Worm (Caenorhabditis elegans) whole organism, young adult: ENCODE results near the gene flp-8.

Experiments used
- F23B12.7 ChIP-seq: sonication (generic microtip); optimal IDR thresholded peaks from 2 replicates; lab custom pipeline; 2017; ENCODE audit warnings: missing genetic modification characterization, mild to moderate bottlenecking, missing compliant biosample characterization, antibody characterized with exemption, moderate library complexity; ENCODE audit not compliant: insufficient read depth
- K11D2.4 ChIP-seq: fragments of 200-800 bp; sonication (Bioruptor generic); IDR thresholded peaks from 2 replicates; pipeline ENCODE4 v1.3.6; 2022; ENCODE audit warnings: missing genetic modification reagents, missing genetic modification characterization, missing compliant biosample characterization
- hrde-1 ChIP-seq: sonication (generic microtip); optimal IDR thresholded peaks from 2 replicates; lab custom pipeline; 2016; ENCODE audit warnings: missing genetic modification characterization, mild to moderate bottlenecking, missing compliant biosample characterization, moderate library complexity, missing genotype, missing genetic modification reagents, borderline replicate concordance
- snpc-1.3 ChIP-seq: sonication (generic microtip); optimal IDR thresholded peaks from 2 replicates; lab custom pipeline; 2017; ENCODE audit warnings: missing genetic modification characterization, mild to moderate bottlenecking, missing compliant biosample characterization, antibody characterized with exemption, moderate library complexity, missing genotype, missing genetic modification reagents; ENCODE audit not compliant: insufficient read depth

DNA sequence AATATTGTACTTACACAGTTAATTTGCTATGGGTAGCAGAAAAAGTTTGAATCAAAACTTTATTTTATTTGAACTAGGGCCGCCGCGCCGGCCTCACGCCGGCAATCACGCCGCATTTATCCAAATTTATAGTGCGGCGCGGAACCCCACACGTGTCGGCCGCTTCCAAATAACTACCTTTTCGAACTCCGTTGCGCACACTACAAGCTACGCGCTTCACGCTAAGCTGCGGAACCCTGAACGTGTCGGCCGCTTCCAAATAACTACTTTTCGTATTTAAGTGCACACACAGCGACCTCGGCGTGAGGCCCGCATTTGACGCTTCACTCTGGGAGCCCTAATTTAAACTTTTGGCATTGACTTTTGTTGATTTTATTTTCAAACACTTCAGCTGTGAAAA lies 50.2 kb downstream of the flp-8 start:
- no peak for TF ChIP-seq hrde-1 (tag; lab: Kevin White, UChicago)
- no peak for TF ChIP-seq snpc-1.3 (tag; lab: Kevin White, UChicago)
- no peak for TF ChIP-seq F23B12.7 (tag; lab: Kevin White, UChicago)
- no peak for TF ChIP-seq K11D2.4 (GFP tag; lab: Robert Waterston, UW)
